Fruit fly (Drosophila melanogaster) whole organism, embryonic: Measurements from ENCODE around the gene Jhbp2.

Source experiments
- Aef1 ChIP-seq: fragments of 200-800 bp; sonication (Bioruptor generic); IDR thresholded peaks from 3 replicates; pipeline ENCODE4 v1.3.6; 2022; ENCODE audit warnings: missing biosample characterization, missing genetic modification characterization
- CG10147 ChIP-seq: fragments of 200-800 bp; sonication (Bioruptor generic); optimal IDR thresholded peaks from 2 replicates; lab custom pipeline; 2019; ENCODE audit warnings: missing biosample characterization, mild to moderate bottlenecking, missing genetic modification characterization, moderate library complexity
- CG10274 ChIP-seq: fragments of 200-800 bp; sonication (Bioruptor generic); optimal IDR thresholded peaks from 3 replicates; lab custom pipeline; 2017; ENCODE audit warnings: missing biosample characterization, mild to moderate bottlenecking, missing genetic modification characterization
- CG11085 ChIP-seq: fragments of 200-800 bp; sonication (Bioruptor generic); IDR thresholded peaks from 2 replicates; pipeline ENCODE4 v1.3.6; 2022; ENCODE audit warnings: missing biosample characterization, missing genetic modification characterization
- CG13123 ChIP-seq: fragments of 200-800 bp; sonication (Bioruptor generic); optimal IDR thresholded peaks from 2 replicates; lab custom pipeline; 2016; ENCODE audit warnings: missing biosample characterization, missing genetic modification characterization
- CG14860 ChIP-seq: fragments of 200-800 bp; sonication (Bioruptor generic); IDR thresholded peaks from 3 replicates; pipeline ENCODE4 v1.3.6; 2022; ENCODE audit warnings: missing biosample characterization, missing genetic modification characterization; ENCODE audit not compliant: partially characterized antibody
- CG15011 ChIP-seq: fragments of 200-800 bp; sonication (Bioruptor generic); optimal IDR thresholded peaks from 3 replicates; lab custom pipeline; 2018; ENCODE audit warnings: missing biosample characterization, mild to moderate bottlenecking, missing genetic modification characterization
- CG15514 ChIP-seq: fragments of 200-800 bp; sonication (Bioruptor generic); optimal IDR thresholded peaks from 3 replicates; lab custom pipeline; 2017; ENCODE audit warnings: missing biosample characterization, missing genetic modification characterization, mild to moderate bottlenecking, moderate library complexity, missing genetic modification reagents
- CG1603 ChIP-seq: fragments of 200-800 bp; sonication (Bioruptor generic); optimal IDR thresholded peaks from 2 replicates; lab custom pipeline; 2019; ENCODE audit warnings: missing biosample characterization, mild to moderate bottlenecking, missing genetic modification characterization, moderate library complexity
- CG18011 ChIP-seq: fragments of 200-800 bp; sonication (Bioruptor generic); optimal IDR thresholded peaks from 2 replicates; lab custom pipeline; 2017; ENCODE audit warnings: missing biosample characterization, missing genetic modification characterization, mild to moderate bottlenecking, moderate library complexity, missing genotype
- CG30020 ChIP-seq: fragments of 200-800 bp; optimal IDR thresholded peaks from 2 replicates; lab custom pipeline; 2019; ENCODE audit warnings: missing biosample characterization, mild to moderate bottlenecking, missing genetic modification characterization, moderate library complexity
- CG3838 ChIP-seq: fragments of 200-800 bp; sonication (Bioruptor generic); optimal IDR thresholded peaks from 3 replicates; lab custom pipeline; 2016; ENCODE audit warnings: missing biosample characterization, missing genetic modification characterization
- CG6689 ChIP-seq: fragments of 200-800 bp; sonication (Bioruptor generic); IDR thresholded peaks from 2 replicates; pipeline ENCODE4 v1.3.6; 2022; ENCODE audit warnings: missing biosample characterization, missing genetic modification characterization
- CG7271 ChIP-seq: fragments of 200-800 bp; sonication (Bioruptor generic); optimal IDR thresholded peaks from 2 replicates; lab custom pipeline; 2018; ENCODE audit warnings: missing biosample characterization, mild to moderate bottlenecking, missing genetic modification characterization, moderate library complexity
- CG8924 ChIP-seq: fragments of 200-800 bp; optimal IDR thresholded peaks from 3 replicates; lab custom pipeline; 2019; ENCODE audit warnings: missing biosample characterization, mild to moderate bottlenecking, missing genetic modification characterization, moderate library complexity
- Camta ChIP-seq: fragments of 200-800 bp; sonication (Bioruptor generic); optimal IDR thresholded peaks from 2 replicates; lab custom pipeline; 2016; ENCODE audit warnings: missing biosample characterization, missing genetic modification characterization
- D19A ChIP-seq: fragments of 200-800 bp; optimal IDR thresholded peaks from 3 replicates; lab custom pipeline; 2019; ENCODE audit warnings: missing biosample characterization, mild to moderate bottlenecking, missing genetic modification characterization, moderate library complexity
- Deaf1 ChIP-seq: fragments of 200-800 bp; optimal IDR thresholded peaks from 3 replicates; lab custom pipeline; 2019; ENCODE audit warnings: missing biosample characterization, mild to moderate bottlenecking, missing genetic modification characterization, moderate library complexity
- Dfd ChIP-seq, 2 experiments: fragments of >200 bp; optimal IDR thresholded peaks; 2 replicates each; lab custom pipeline; 2017; ENCODE audit warnings: missing biosample characterization in 2 of 2, missing genetic modification characterization in 2 of 2
- Dref ChIP-seq: fragments of 200-800 bp; sonication (Bioruptor generic); IDR thresholded peaks from 2 replicates; pipeline ENCODE4 v1.3.6; 2022; ENCODE audit warnings: missing biosample characterization, missing genetic modification characterization
- Eip74EF ChIP-seq, 2 experiments: fragments of 200-800 bp in 1 of 2; fragments of >200 bp in 1 of 2; sonication (Bioruptor generic) in 1 of 2; optimal IDR thresholded peaks; 2 replicates each; lab custom pipeline; 2017 to 2019; ENCODE audit warnings: missing biosample characterization in 2 of 2, missing genetic modification characterization in 2 of 2, mild to moderate bottlenecking in 1 of 2, moderate library complexity in 1 of 2
- Kr ChIP-seq: fragments of 200-800 bp; sonication (Bioruptor generic); optimal IDR thresholded peaks from 2 replicates; lab custom pipeline; 2017; ENCODE audit warnings: missing biosample characterization, mild to moderate bottlenecking, missing genetic modification characterization
- Lhr ChIP-seq: fragments of 200-800 bp; sonication (Bioruptor generic); optimal IDR thresholded peaks from 3 replicates; lab custom pipeline; 2017; ENCODE audit warnings: mild to moderate bottlenecking, missing biosample characterization, missing genetic modification reagents, missing genetic modification characterization
- Lim3 ChIP-seq: fragments of 200-800 bp; sonication (Bioruptor generic); IDR thresholded peaks from 2 replicates; pipeline ENCODE4 v1.3.6; 2022; ENCODE audit warnings: missing biosample characterization, missing genetic modification characterization
- Myb ChIP-seq: fragments of 200-800 bp; sonication (Bioruptor generic); optimal IDR thresholded peaks from 2 replicates; lab custom pipeline; 2016; ENCODE audit warnings: missing biosample characterization, missing genetic modification characterization
- Scr ChIP-seq: fragments of 200-800 bp; sonication (Bioruptor generic); IDR thresholded peaks from 2 replicates; pipeline ENCODE4 v1.3.6; 2022; ENCODE audit warnings: missing biosample characterization, missing genetic modification characterization; ENCODE audit not compliant: partially characterized antibody
- Sox102F ChIP-seq: fragments of 200-800 bp; sonication (Bioruptor generic); optimal IDR thresholded peaks from 2 replicates; lab custom pipeline; 2018; ENCODE audit warnings: missing biosample characterization, mild to moderate bottlenecking, missing genetic modification characterization, moderate library complexity
- amos ChIP-seq: fragments of 200-800 bp; sonication (Bioruptor generic); IDR thresholded peaks from 2 replicates; pipeline ENCODE4 v1.3.6; 2022; ENCODE audit warnings: missing biosample characterization, missing genetic modification characterization; ENCODE audit not compliant: partially characterized antibody
- ara ChIP-seq: fragments of 200-800 bp; sonication (Bioruptor generic); IDR thresholded peaks from 2 replicates; pipeline ENCODE4 v1.3.6; 2022; ENCODE audit warnings: missing biosample characterization, missing genetic modification characterization
- bcd ChIP-seq: fragments of 200-800 bp; sonication (Bioruptor generic); optimal IDR thresholded peaks from 2 replicates; lab custom pipeline; 2017; ENCODE audit warnings: missing biosample characterization, mild to moderate bottlenecking, missing genetic modification characterization
- btn ChIP-seq: fragments of 200-800 bp; sonication (Bioruptor generic); optimal IDR thresholded peaks from 2 replicates; lab custom pipeline; 2016; ENCODE audit warnings: missing biosample characterization, missing genetic modification characterization
- cg ChIP-seq: fragments of 200-800 bp; sonication (Bioruptor generic); optimal IDR thresholded peaks from 3 replicates; lab custom pipeline; 2019; ENCODE audit warnings: missing biosample characterization, mild to moderate bottlenecking, missing genetic modification characterization, moderate library complexity
- exex ChIP-seq: fragments of 200-800 bp; sonication (Bioruptor generic); optimal IDR thresholded peaks from 4 replicates; lab custom pipeline; 2018; ENCODE audit warnings: missing biosample characterization, mild to moderate bottlenecking, missing genetic modification characterization, moderate library complexity
- ftz-f1 ChIP-seq: fragments of 200-800 bp; sonication (Bioruptor generic); optimal IDR thresholded peaks from 2 replicates; lab custom pipeline; 2016; ENCODE audit warnings: missing biosample characterization, missing genetic modification characterization
- ind ChIP-seq: fragments of 200-800 bp; sonication (Bioruptor generic); optimal IDR thresholded peaks from 3 replicates; lab custom pipeline; 2016; ENCODE audit warnings: missing biosample characterization, missing genetic modification characterization
- insv ChIP-seq, 2 experiments: fragments of 200-800 bp; sonication (Bioruptor generic); optimal IDR thresholded peaks; 3 replicates each; lab custom pipeline; 2016 to 2018; ENCODE audit warnings: missing biosample characterization in 2 of 2, missing genetic modification characterization in 2 of 2
- lbe ChIP-seq: fragments of 200-800 bp; sonication (Bioruptor generic); optimal IDR thresholded peaks from 2 replicates; lab custom pipeline; 2016; ENCODE audit warnings: missing biosample characterization, mild to moderate bottlenecking, missing genetic modification characterization
- lilli ChIP-seq: fragments of 200-800 bp; sonication (Bioruptor generic); optimal IDR thresholded peaks from 3 replicates; lab custom pipeline; 2016; ENCODE audit warnings: missing biosample characterization, missing genetic modification characterization
- lmd ChIP-seq: fragments of 200-800 bp; sonication (Bioruptor generic); IDR thresholded peaks from 2 replicates; pipeline ENCODE4 v1.3.6; 2022; ENCODE audit warnings: missing biosample characterization, missing genetic modification characterization
- lola ChIP-seq, 3 experiments: fragments of >200 bp in 2 of 3; fragments of 200-800 bp in 1 of 3; sonication (Bioruptor generic) in 1 of 3; optimal IDR thresholded peaks; 2 replicates each; lab custom pipeline; 2017 to 2019; ENCODE audit warnings: missing biosample characterization in 3 of 3, missing genetic modification characterization in 3 of 3, mild to moderate bottlenecking in 1 of 3, moderate library complexity in 1 of 3
- lov ChIP-seq, 2 experiments: fragments of 200-800 bp in 1 of 2; fragments of >200 bp in 1 of 2; sonication (Bioruptor generic) in 1 of 2; IDR thresholded peaks in 1 of 2; optimal IDR thresholded peaks in 1 of 2; 2 replicates in 1 of 2; 3 replicates in 1 of 2; pipeline versions ENCODE4 v1.3.6 to Lab custom; 2017 to 2022; ENCODE audit warnings: missing biosample characterization in 1 of 2, missing genetic modification characterization in 1 of 2
- org-1 ChIP-seq: fragments of 200-800 bp; sonication (Bioruptor generic); optimal IDR thresholded peaks from 2 replicates; lab custom pipeline; 2017; ENCODE audit warnings: missing biosample characterization, missing genetic modification characterization
- sim ChIP-seq: fragments of 200-800 bp; sonication (Bioruptor generic); IDR thresholded peaks from 2 replicates; pipeline ENCODE4 v1.3.6; 2022; ENCODE audit warnings: missing biosample characterization, missing genetic modification characterization
- sima ChIP-seq: fragments of 200-800 bp; sonication (Bioruptor generic); optimal IDR thresholded peaks from 2 replicates; lab custom pipeline; 2016; ENCODE audit warnings: missing biosample characterization, missing genetic modification characterization
- sisA ChIP-seq: fragments of 200-800 bp; sonication (Bioruptor generic); IDR thresholded peaks from 2 replicates; pipeline ENCODE4 v1.3.6; 2022; ENCODE audit warnings: missing biosample characterization, missing genetic modification characterization
- ssp ChIP-seq: fragments of 200-800 bp; sonication (Bioruptor generic); IDR thresholded peaks from 2 replicates; pipeline ENCODE4 v1.3.6; 2022; ENCODE audit warnings: missing biosample characterization, missing genetic modification characterization
- stwl ChIP-seq: fragments of 200-800 bp; sonication (Bioruptor generic); optimal IDR thresholded peaks from 3 replicates; lab custom pipeline; 2018; ENCODE audit warnings: missing biosample characterization, mild to moderate bottlenecking, missing genetic modification characterization, moderate library complexity
- tll ChIP-seq, 2 experiments: fragments of 200-800 bp in 1 of 2; fragments of >200 bp in 1 of 2; sonication (Bioruptor generic) in 1 of 2; optimal IDR thresholded peaks; 2 replicates each; lab custom pipeline; 2017 to 2019; ENCODE audit warnings: missing biosample characterization in 2 of 2, missing genetic modification characterization in 2 of 2, mild to moderate bottlenecking in 1 of 2, moderate library complexity in 1 of 2
- tx ChIP-seq: fragments of 200-800 bp; sonication (Bioruptor generic); optimal IDR thresholded peaks from 2 replicates; lab custom pipeline; 2016; ENCODE audit warnings: missing biosample characterization, missing genetic modification characterization

Gene Jhbp2

dm6 chr3R:4992227-4992737 is 31.1 kb upstream of the Jhbp2 start (continued):
- TF ChIP-seq CG11085 (GFP tag; lab: Robert Waterston, UW) (no peak), CG8924 (tag; lab: Kevin White, UChicago) (peak; percentile 45), sim (GFP tag; lab: Robert Waterston, UW) (0 out of 2 replicates have a peak, but pooled peaks have one; percentile 33), insv (GFP tag; optimal IDR thresholded peaks at IDR 0.05; lab: Kevin White, UChicago) (no peak), ssp (GFP tag; lab: Robert Waterston, UW) (no peak), Dfd (GFP tag; optimal IDR thresholded peaks at IDR 0.05; lab: Kevin White, UChicago) (no peak), tll (GFP tag; optimal IDR thresholded peaks at IDR 0.05; lab: Kevin White, UChicago) (peak in 1 of 2 experiments; percentile 52), Lhr (GFP tag; lab: Kevin White, UChicago) (peak; percentile 13), CG10147 (GFP tag; lab: Kevin White, UChicago) (peak; percentile 14), tx (no peak), cg (peak; percentile 75), CG7271 (tag; lab: Kevin White, UChicago) (no peak), CG15514 (GFP tag; lab: Kevin White, UChicago) (no peak), lola (GFP tag; optimal IDR thresholded peaks at IDR 0.05; lab: Kevin White, UChicago) (peak in 1 of 3 experiments; percentile 36), CG1603 (tag; lab: Kevin White, UChicago) (peak; percentile 1), lmd (GFP tag; lab: Robert Waterston, UW) (no peak), ara (GFP tag; lab: Robert Waterston, UW) (peak; percentile 83), ind (GFP tag; lab: Kevin White, UChicago) (no peak), Deaf1 (tag; lab: Kevin White, UChicago) (peak; percentile 26), amos (no peak), CG30020 (tag; lab: Kevin White, UChicago) (no peak), stwl (tag; lab: Kevin White, UChicago) (no peak), lilli (no peak), CG6689 (GFP tag; lab: Robert Waterston, UW) (no peak), sima (GFP tag; lab: Kevin White, UChicago) (no peak), Dref (no peak), Camta (GFP tag; lab: Kevin White, UChicago) (peak; percentile 34), CG13123 (no peak), sisA (GFP tag; lab: Robert Waterston, UW) (no peak), lbe (GFP tag; lab: Kevin White, UChicago) (no peak), CG14860 (GFP tag; lab: Robert Waterston, UW) (no peak), CG18011 (GFP tag; lab: Kevin White, UChicago) (no peak), Scr (no peak), bcd (GFP tag; lab: Kevin White, UChicago) (peak; percentile 25), ftz-f1 (peak; percentile 7), CG3838 (peak; percentile 16), D19A (tag; lab: Kevin White, UChicago) (peak; percentile 27), CG10274 (GFP tag; lab: Kevin White, UChicago) (peak; percentile 23), lov (optimal IDR thresholded peaks at IDR 0.05; lab: Kevin White, UChicago) (no peak), lov (GFP tag; IDR thresholded peaks at IDR 0.05; lab: Robert Waterston, UW) (peak; percentile 18; the same call in 1 of the 3 replicates), Kr (GFP tag; lab: Kevin White, UChicago) (peak; percentile 94), Myb (peak; percentile 1), Sox102F (GFP tag; lab: Kevin White, UChicago) (peak; percentile 34), exex (tag; lab: Kevin White, UChicago) (peak; percentile 16), Aef1 (no peak), Lim3 (no peak), btn (peak; percentile 13), Eip74EF (GFP tag; optimal IDR thresholded peaks at IDR 0.05; lab: Kevin White, UChicago) (peak in 1 of 2 experiments; percentile 51), CG15011 (GFP tag; lab: Kevin White, UChicago) (peak; percentile 6), org-1 (GFP tag; lab: Kevin White, UChicago) (peak; percentile 72)
